Fruit fly (Drosophila melanogaster) whole organism, embryonic: ENCODE measurements around the gene fry.

Experiments
- BEAF-32 ChIP-seq: fragments of 200-800 bp; sonication (Bioruptor generic); optimal IDR thresholded peaks from 3 replicates; lab custom pipeline; 2017; ENCODE audit warnings: missing biosample characterization, missing genetic modification characterization, mild to moderate bottlenecking, moderate library complexity, missing genetic modification reagents
- CG1024 ChIP-seq: fragments of 200-800 bp; sonication (Bioruptor generic); IDR thresholded peaks from 2 replicates; pipeline ENCODE4 v1.3.6; 2022; ENCODE audit warnings: missing biosample characterization, missing genetic modification characterization
- CG10543 ChIP-seq: fragments of 200-800 bp; sonication (Bioruptor generic); optimal IDR thresholded peaks from 3 replicates; lab custom pipeline; 2017; ENCODE audit warnings: missing biosample characterization, mild to moderate bottlenecking, missing genetic modification characterization, moderate library complexity
- CG11085 ChIP-seq: fragments of 200-800 bp; sonication (Bioruptor generic); IDR thresholded peaks from 2 replicates; pipeline ENCODE4 v1.3.6; 2022; ENCODE audit warnings: missing biosample characterization, missing genetic modification characterization
- CG12391 ChIP-seq: fragments of 200-800 bp; sonication (Bioruptor generic); optimal IDR thresholded peaks from 3 replicates; lab custom pipeline; 2018; ENCODE audit warnings: missing biosample characterization, mild to moderate bottlenecking, missing genetic modification characterization, moderate library complexity
- CG15011 ChIP-seq: fragments of 200-800 bp; sonication (Bioruptor generic); optimal IDR thresholded peaks from 3 replicates; lab custom pipeline; 2018; ENCODE audit warnings: missing biosample characterization, mild to moderate bottlenecking, missing genetic modification characterization
- CG15601 ChIP-seq: fragments of 200-800 bp; sonication (Bioruptor generic); optimal IDR thresholded peaks from 3 replicates; lab custom pipeline; 2019; ENCODE audit warnings: missing biosample characterization, mild to moderate bottlenecking, missing genetic modification characterization, moderate library complexity
- CG1792 ChIP-seq: fragments of 200-800 bp; sonication (Bioruptor generic); optimal IDR thresholded peaks from 2 replicates; lab custom pipeline; 2016; ENCODE audit warnings: missing biosample characterization, missing genetic modification characterization
- CG30020 ChIP-seq: fragments of 200-800 bp; optimal IDR thresholded peaks from 2 replicates; lab custom pipeline; 2019; ENCODE audit warnings: missing biosample characterization, mild to moderate bottlenecking, missing genetic modification characterization, moderate library complexity
- CG31365 ChIP-seq: fragments of 200-800 bp; sonication (Bioruptor generic); optimal IDR thresholded peaks from 2 replicates; lab custom pipeline; 2018; ENCODE audit warnings: missing biosample characterization, mild to moderate bottlenecking, missing genetic modification characterization
- CG32767 ChIP-seq: fragments of 200-800 bp; sonication (Bioruptor generic); IDR thresholded peaks from 2 replicates; pipeline ENCODE4 v1.3.6; 2022; ENCODE audit warnings: missing biosample characterization, missing genetic modification characterization
- CG3281 ChIP-seq: fragments of 200-800 bp; sonication (Bioruptor generic); optimal IDR thresholded peaks from 3 replicates; lab custom pipeline; 2017; ENCODE audit warnings: missing biosample characterization, mild to moderate bottlenecking, missing genetic modification characterization
- CG4360 ChIP-seq: fragments of 200-800 bp; sonication (Bioruptor generic); IDR thresholded peaks from 2 replicates; pipeline ENCODE4 v1.3.6; 2022; ENCODE audit warnings: missing biosample characterization, missing genetic modification characterization
- CG43689 ChIP-seq: fragments of 200-800 bp; sonication (Bioruptor generic); IDR thresholded peaks from 2 replicates; pipeline ENCODE4 v1.3.6; 2022; ENCODE audit warnings: missing biosample characterization, missing genetic modification characterization
- CG4404 ChIP-seq: fragments of 200-800 bp; sonication (Bioruptor generic); IDR thresholded peaks from 2 replicates; pipeline ENCODE4 v1.3.6; 2022; ENCODE audit warnings: missing biosample characterization, missing genetic modification characterization
- CG6683 ChIP-seq: fragments of 200-800 bp; sonication (Bioruptor generic); optimal IDR thresholded peaks from 2 replicates; lab custom pipeline; 2017; ENCODE audit warnings: missing biosample characterization, mild to moderate bottlenecking, missing genetic modification characterization, missing genetic modification reagents
- CG8924 ChIP-seq: fragments of 200-800 bp; optimal IDR thresholded peaks from 3 replicates; lab custom pipeline; 2019; ENCODE audit warnings: missing biosample characterization, mild to moderate bottlenecking, missing genetic modification characterization, moderate library complexity
- D19A ChIP-seq: fragments of 200-800 bp; optimal IDR thresholded peaks from 3 replicates; lab custom pipeline; 2019; ENCODE audit warnings: missing biosample characterization, mild to moderate bottlenecking, missing genetic modification characterization, moderate library complexity
- Dll ChIP-seq: fragments of 200-800 bp; sonication (Bioruptor generic); IDR thresholded peaks from 4 replicates; pipeline ENCODE4 v1.3.6; 2022; ENCODE audit warnings: missing biosample characterization, missing genetic modification characterization; ENCODE audit not compliant: partially characterized antibody
- Gsc ChIP-seq: fragments of 200-800 bp; sonication (Bioruptor generic); IDR thresholded peaks from 2 replicates; pipeline ENCODE4 v1.3.6; 2022; ENCODE audit warnings: missing biosample characterization, missing genetic modification characterization
- Gug ChIP-seq: fragments of 200-800 bp; sonication (Bioruptor generic); IDR thresholded peaks from 4 replicates; pipeline ENCODE4 v1.3.6; 2022; ENCODE audit warnings: missing biosample characterization, missing genetic modification characterization
- HHEX ChIP-seq: fragments of 200-800 bp; sonication (Bioruptor generic); optimal IDR thresholded peaks from 3 replicates; lab custom pipeline; 2017; ENCODE audit warnings: missing biosample characterization, mild to moderate bottlenecking, missing genetic modification characterization, missing genetic modification reagents
- Jarid2 ChIP-seq: fragments of 200-800 bp; sonication (Bioruptor generic); optimal IDR thresholded peaks from 3 replicates; lab custom pipeline; 2017; ENCODE audit warnings: mild to moderate bottlenecking, missing biosample characterization, missing genetic modification reagents, missing genetic modification characterization
- Meics ChIP-seq: fragments of 200-800 bp; sonication (Bioruptor generic); optimal IDR thresholded peaks from 2 replicates; lab custom pipeline; 2017; ENCODE audit warnings: missing biosample characterization, mild to moderate bottlenecking, missing genetic modification characterization
- Mes4 ChIP-seq: fragments of 200-800 bp; sonication (Bioruptor generic); optimal IDR thresholded peaks from 2 replicates; lab custom pipeline; 2016; ENCODE audit warnings: missing biosample characterization, missing genetic modification characterization
- NC2α ChIP-seq: fragments of 200-800 bp; sonication (Bioruptor generic); optimal IDR thresholded peaks from 2 replicates; lab custom pipeline; 2016; ENCODE audit warnings: missing biosample characterization, missing genetic modification characterization
- NFAT ChIP-seq: fragments of 200-800 bp; sonication (Bioruptor generic); IDR thresholded peaks from 2 replicates; pipeline ENCODE4 v1.3.6; 2022; ENCODE audit warnings: missing biosample characterization, missing genetic modification characterization
- Sin3A ChIP-seq: fragments of >200 bp; optimal IDR thresholded peaks from 2 replicates; lab custom pipeline; 2018
- Tbp ChIP-seq: fragments of >200 bp; optimal IDR thresholded peaks from 2 replicates; lab custom pipeline; 2018; ENCODE audit warnings: missing biosample characterization, missing genetic modification characterization
- Vsx1 ChIP-seq: fragments of 200-800 bp; sonication (Bioruptor generic); optimal IDR thresholded peaks from 2 replicates; lab custom pipeline; 2017; ENCODE audit warnings: missing biosample characterization, mild to moderate bottlenecking, missing genetic modification characterization, missing genetic modification reagents
- bowl ChIP-seq: fragments of 200-800 bp; sonication (Bioruptor generic); IDR thresholded peaks from 2 replicates; pipeline ENCODE4 v1.3.6; 2022; ENCODE audit warnings: missing biosample characterization, missing genetic modification characterization
- cas ChIP-seq: fragments of 200-800 bp; sonication (Bioruptor generic); IDR thresholded peaks from 2 replicates; pipeline ENCODE4 v1.3.6; 2022; ENCODE audit warnings: missing biosample characterization, missing genetic modification characterization
- corto ChIP-seq: fragments of 200-800 bp; sonication (Bioruptor generic); optimal IDR thresholded peaks from 2 replicates; lab custom pipeline; 2016; ENCODE audit warnings: missing biosample characterization, mild to moderate bottlenecking, missing genetic modification characterization, moderate library complexity
- dmrt99B ChIP-seq: fragments of 200-800 bp; sonication (Bioruptor generic); optimal IDR thresholded peaks from 2 replicates; lab custom pipeline; 2018; ENCODE audit warnings: missing biosample characterization, mild to moderate bottlenecking, missing genetic modification characterization, moderate library complexity
- ems ChIP-seq: fragments of 200-800 bp; sonication (Bioruptor generic); optimal IDR thresholded peaks from 3 replicates; lab custom pipeline; 2016; ENCODE audit warnings: missing biosample characterization, missing genetic modification characterization
- esg ChIP-seq: fragments of 200-800 bp; sonication (Bioruptor generic); conservative IDR thresholded peaks from 2 replicates; pipeline ENCODE4 v1.3.6; 2022; ENCODE audit warnings: missing biosample characterization, missing genetic modification characterization
- fru ChIP-seq: fragments of >200 bp; optimal IDR thresholded peaks from 2 replicates; lab custom pipeline; 2017
- gt ChIP-seq: fragments of 200-800 bp; sonication (Bioruptor generic); IDR thresholded peaks from 2 replicates; pipeline ENCODE4 v1.3.6; 2022; ENCODE audit warnings: missing biosample characterization, missing genetic modification characterization
- lab ChIP-seq: fragments of 200-800 bp; sonication (Bioruptor generic); optimal IDR thresholded peaks from 3 replicates; lab custom pipeline; 2017; ENCODE audit warnings: missing biosample characterization, missing genetic modification characterization, mild to moderate bottlenecking, moderate library complexity, missing genetic modification reagents
- nmo ChIP-seq: fragments of 200-800 bp; sonication (Bioruptor generic); optimal IDR thresholded peaks from 2 replicates; lab custom pipeline; 2018; ENCODE audit warnings: missing biosample characterization, mild to moderate bottlenecking, missing genetic modification characterization, moderate library complexity
- org-1 ChIP-seq: fragments of 200-800 bp; sonication (Bioruptor generic); optimal IDR thresholded peaks from 2 replicates; lab custom pipeline; 2017; ENCODE audit warnings: missing biosample characterization, missing genetic modification characterization
- phol ChIP-seq: fragments of 200-800 bp; sonication (Bioruptor generic); optimal IDR thresholded peaks from 3 replicates; lab custom pipeline; 2018; ENCODE audit warnings: missing biosample characterization, mild to moderate bottlenecking, missing genetic modification characterization, moderate library complexity
- pita ChIP-seq: fragments of 200-800 bp; sonication (Bioruptor generic); optimal IDR thresholded peaks from 2 replicates; lab custom pipeline; 2017; ENCODE audit warnings: missing biosample characterization, mild to moderate bottlenecking, missing genetic modification characterization
- salm ChIP-seq: fragments of 200-800 bp; sonication (Bioruptor generic); optimal IDR thresholded peaks from 2 replicates; lab custom pipeline; 2018; ENCODE audit warnings: missing biosample characterization, mild to moderate bottlenecking, missing genetic modification characterization
- schlank ChIP-seq: fragments of 200-800 bp; sonication (Bioruptor generic); optimal IDR thresholded peaks from 2 replicates; lab custom pipeline; 2018; ENCODE audit warnings: missing biosample characterization, mild to moderate bottlenecking, missing genetic modification characterization
- sima ChIP-seq: fragments of 200-800 bp; sonication (Bioruptor generic); optimal IDR thresholded peaks from 2 replicates; lab custom pipeline; 2016; ENCODE audit warnings: missing biosample characterization, missing genetic modification characterization
- slbo ChIP-seq: fragments of 200-800 bp; sonication (Bioruptor generic); IDR thresholded peaks from 2 replicates; pipeline ENCODE4 v1.3.6; 2022; ENCODE audit warnings: missing biosample characterization, missing genetic modification characterization
- twi ChIP-seq: fragments of 200-800 bp; optimal IDR thresholded peaks from 2 replicates; lab custom pipeline; 2019; ENCODE audit warnings: missing biosample characterization, mild to moderate bottlenecking, missing genetic modification characterization, moderate library complexity
- unpg ChIP-seq: fragments of 200-800 bp; sonication (Bioruptor generic); optimal IDR thresholded peaks from 3 replicates; lab custom pipeline; 2018; ENCODE audit warnings: missing biosample characterization, mild to moderate bottlenecking, missing genetic modification characterization, moderate library complexity
- wek ChIP-seq: fragments of 200-800 bp; sonication (Bioruptor generic); optimal IDR thresholded peaks from 3 replicates; lab custom pipeline; 2018; ENCODE audit warnings: missing biosample characterization, mild to moderate bottlenecking, missing genetic modification characterization, moderate library complexity

fry gene

dm6 chr3L:9713828-9714536 lies 35.1 kb upstream of the fry start, which contains the start of gene vsg (continued):
- TF ChIP-seq phol (tag; lab: Kevin White, UChicago): peak; percentile 90
- TF ChIP-seq Dll (GFP tag; lab: Robert Waterston, UW): peak; percentile 78
- no peak for TF ChIP-seq Gsc (GFP tag; lab: Robert Waterston, UW)
- 0 out of 2 replicates have a peak, but pooled peaks have one; percentile 3 for TF ChIP-seq CG4360 (GFP tag; lab: Robert Waterston, UW)
- TF ChIP-seq CG32767 (GFP tag; lab: Robert Waterston, UW): peak; percentile 57
- peak; percentile 29; the same call in 1 of the 2 replicates for TF ChIP-seq cas (GFP tag; lab: Robert Waterston, UW)
- peak; percentile 78 for TF ChIP-seq slbo (GFP tag; lab: Robert Waterston, UW)
- peak; percentile 31 for TF ChIP-seq Sin3A
- TF ChIP-seq CG12391 (tag; lab: Kevin White, UChicago): peak; percentile 91
- TF ChIP-seq D19A (tag; lab: Kevin White, UChicago): peak; percentile 78
- peak; percentile 80 for TF ChIP-seq CG15601 (tag; lab: Kevin White, UChicago)
- TF ChIP-seq bowl (GFP tag; lab: Robert Waterston, UW): no peak
- TF ChIP-seq ems: peak; percentile 26
- TF ChIP-seq nmo (GFP tag; lab: Kevin White, UChicago): peak; percentile 90
- TF ChIP-seq BEAF-32 (GFP tag; lab: Kevin White, UChicago): peak; percentile 91
- no peak for TF ChIP-seq Tbp
- TF ChIP-seq Gug: peak; percentile 81; the same call in 3 of the 4 replicates
- peak; percentile 35 for TF ChIP-seq CG6683 (GFP tag; lab: Kevin White, UChicago)
- TF ChIP-seq unpg (GFP tag; lab: Kevin White, UChicago): peak; percentile 76
- no peak for TF ChIP-seq CG31365
- TF ChIP-seq NC2α (GFP tag; lab: Kevin White, UChicago): no peak
- TF ChIP-seq Vsx1 (GFP tag; lab: Kevin White, UChicago): peak; percentile 41
- TF ChIP-seq esg (GFP tag; lab: Robert Waterston, UW): peak; percentile 72; the same call in 1 of the 2 replicates
- peak; percentile 85 for TF ChIP-seq Meics (GFP tag; lab: Kevin White, UChicago)
- TF ChIP-seq CG15011 (GFP tag; lab: Kevin White, UChicago): no peak
- no peak; the same call in 1 of the 2 replicates for TF ChIP-seq CG11085 (GFP tag; lab: Robert Waterston, UW)
- peak; percentile 92 for TF ChIP-seq CG30020 (tag; lab: Kevin White, UChicago)
- TF ChIP-seq NFAT: peak; percentile 83
- TF ChIP-seq CG1792 (GFP tag; lab: Kevin White, UChicago): peak; percentile 34
- TF ChIP-seq CG8924 (tag; lab: Kevin White, UChicago): peak; percentile 91
- TF ChIP-seq twi (tag; lab: Kevin White, UChicago): peak; percentile 78
- TF ChIP-seq HHEX: peak; percentile 9
- peak; percentile 77 for TF ChIP-seq CG3281 (GFP tag; lab: Kevin White, UChicago)
- peak; percentile 71 for TF ChIP-seq CG4404
- TF ChIP-seq CG43689 (GFP tag; lab: Robert Waterston, UW): no peak
- peak; percentile 76 for TF ChIP-seq lab (GFP tag; lab: Kevin White, UChicago)
- no peak for TF ChIP-seq sima (GFP tag; lab: Kevin White, UChicago)
- TF ChIP-seq CG10543 (GFP tag; lab: Kevin White, UChicago): peak; percentile 90
- no peak for TF ChIP-seq fru
- TF ChIP-seq Jarid2 (GFP tag; lab: Kevin White, UChicago): no peak
- no peak for TF ChIP-seq Mes4
- peak; percentile 90 for TF ChIP-seq wek (GFP tag; lab: Kevin White, UChicago)
- TF ChIP-seq pita (GFP tag; lab: Kevin White, UChicago): no peak
- TF ChIP-seq schlank (tag; lab: Kevin White, UChicago): peak; percentile 19
- TF ChIP-seq dmrt99B: peak; percentile 81
- peak; percentile 48 for TF ChIP-seq salm (tag; lab: Kevin White, UChicago)
- TF ChIP-seq corto (GFP tag; lab: Kevin White, UChicago): no peak
- TF ChIP-seq org-1: peak; percentile 39
- no peak; the same call in 1 of the 2 replicates for TF ChIP-seq CG1024 (GFP tag; lab: Robert Waterston, UW)
- TF ChIP-seq gt (GFP tag; lab: Robert Waterston, UW): no peak
